Worm (Caenorhabditis elegans) whole organism, mixed stage, embryonic: ENCODE measurements around the gene vha-7.

ENCODE experiments used
- ham-2 ChIP-seq: fragments of 200-800 bp; sonication (Bioruptor generic); optimal IDR thresholded peaks from 2 replicates; lab custom pipeline; 2018; ENCODE audit warnings: mild to moderate bottlenecking, missing genetic modification characterization, missing compliant biosample characterization
- hlh-1 ChIP-seq: fragments of 150-350 bp; optimal IDR thresholded peaks from 2 replicates; lab custom pipeline; 2014; ENCODE audit warnings: missing biosample characterization, missing genetic modification reagents, missing genetic modification characterization
- lin-13 ChIP-seq: fragments of 150-350 bp; optimal IDR thresholded peaks from 2 replicates; lab custom pipeline; 2014; ENCODE audit warnings: missing biosample characterization, missing genetic modification characterization
- lsy-2 ChIP-seq: fragments of 150-350 bp; optimal IDR thresholded peaks from 2 replicates; lab custom pipeline; 2014; ENCODE audit warnings: missing biosample characterization, missing genetic modification characterization
- mep-1 ChIP-seq: fragments of 150-350 bp; optimal IDR thresholded peaks from 2 replicates; lab custom pipeline; 2017; ENCODE audit warnings: missing biosample characterization, missing genetic modification reagents, missing genetic modification characterization, inconsistent platforms
- nhr-28 ChIP-seq: fragments of 150-350 bp; optimal IDR thresholded peaks from 2 replicates; lab custom pipeline; 2014; ENCODE audit warnings: missing biosample characterization, missing genetic modification characterization
- nhr-76 ChIP-seq: sonication (generic microtip); optimal IDR thresholded peaks from 2 replicates; lab custom pipeline; 2017; ENCODE audit warnings: missing biosample characterization, missing genetic modification characterization
- pha-4 ChIP-seq: fragments of 150-350 bp; optimal IDR thresholded peaks from 2 replicates; lab custom pipeline; 2018; ENCODE audit warnings: missing biosample characterization, missing genetic modification reagents, missing genetic modification characterization
- snpc-4 ChIP-seq: fragments of 150-350 bp; optimal IDR thresholded peaks from 2 replicates; lab custom pipeline; 2014; ENCODE audit warnings: missing biosample characterization, missing genetic modification characterization
- unc-120 ChIP-seq: sonication (generic microtip); optimal IDR thresholded peaks from 2 replicates; lab custom pipeline; 2017; ENCODE audit warnings: missing genetic modification characterization, missing compliant biosample characterization; ENCODE audit not compliant: poor library complexity, severe bottlenecking
- unc-39 ChIP-seq: fragments of 150-350 bp; optimal IDR thresholded peaks from 2 replicates; lab custom pipeline; 2014; ENCODE audit warnings: missing biosample characterization, missing genetic modification characterization
- unc-62 ChIP-seq: fragments of 150-350 bp; optimal IDR thresholded peaks from 2 replicates; lab custom pipeline; 2014; ENCODE audit warnings: missing biosample characterization, missing genetic modification reagents, missing genetic modification characterization
- ztf-11 ChIP-seq: fragments of 150-350 bp; optimal IDR thresholded peaks from 2 replicates; lab custom pipeline; 2014; ENCODE audit warnings: missing biosample characterization, missing genetic modification characterization

DNA sequence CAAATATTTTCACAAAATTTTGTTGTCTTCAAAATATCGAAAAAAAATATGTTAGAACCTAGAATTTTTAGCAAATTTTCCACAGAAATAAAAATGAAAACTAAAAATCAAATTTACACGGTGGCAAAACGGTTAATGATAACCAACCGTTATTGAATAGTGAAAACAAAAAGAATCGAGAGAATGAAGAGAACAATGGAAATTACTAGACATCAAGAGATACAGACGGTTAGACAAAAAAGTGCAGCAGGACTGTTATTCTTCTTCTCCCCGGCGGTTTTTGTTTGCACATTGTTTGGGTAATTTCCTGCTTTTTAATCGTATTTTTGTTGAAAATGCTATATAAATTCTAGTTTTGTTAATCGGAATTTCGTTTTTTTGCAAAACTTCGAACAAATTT is 21.4 kb upstream of the vha-7 start:
- no peak for TF ChIP-seq nhr-76 (tag; lab: Kevin White, UChicago)
- TF ChIP-seq pha-4 (tag; lab: Kevin White, UChicago): no peak
- TF ChIP-seq ztf-11 (tag; lab: Kevin White, UChicago): no peak
- no peak for TF ChIP-seq lin-13 (tag; lab: Kevin White, UChicago)
- TF ChIP-seq nhr-28 (tag; lab: Kevin White, UChicago): no peak
- no peak for TF ChIP-seq unc-62 (GFP tag; lab: Kevin White, UChicago)
- no peak for TF ChIP-seq unc-39 (tag; lab: Kevin White, UChicago)
- no peak for TF ChIP-seq lsy-2
- TF ChIP-seq unc-120: no peak
- no peak for TF ChIP-seq ham-2 (GFP tag; lab: Kevin White, UChicago)
- no peak for TF ChIP-seq mep-1 (tag; lab: Kevin White, UChicago)
- TF ChIP-seq hlh-1 (tag; lab: Kevin White, UChicago): no peak
- no peak for TF ChIP-seq snpc-4 (tag; lab: Kevin White, UChicago)
